Fruit fly (Drosophila melanogaster): ENCODE results near the gene ppk5.
A peak's percentile ranks its signal among the peaks of the same experiment; 100 is the strongest.

The ppk5 gene

DNA sequence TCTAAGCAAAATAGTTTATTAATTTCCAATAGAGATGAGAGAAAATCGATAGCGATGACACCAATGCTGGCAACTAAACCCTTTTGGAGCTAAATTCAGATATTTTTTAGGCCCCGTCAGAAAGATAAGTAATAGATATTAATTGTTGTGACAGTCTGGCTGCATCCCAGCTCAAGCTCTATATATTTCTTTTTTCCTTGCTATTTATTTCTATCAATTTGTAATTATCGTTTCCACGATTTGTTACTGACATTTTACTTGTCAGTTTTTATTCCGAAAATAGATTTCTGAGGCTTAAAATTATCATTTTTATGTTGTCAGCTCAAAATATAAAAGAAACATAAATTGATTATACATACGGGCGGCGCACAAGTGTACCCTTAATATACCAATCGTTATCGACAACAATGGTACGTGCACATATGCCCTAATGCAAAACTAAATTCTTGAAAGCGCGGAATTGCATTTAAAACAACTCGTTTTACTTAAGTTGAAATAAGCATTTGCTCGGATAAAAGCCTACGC, 34.5 kb downstream of the ppk5 start, which contains the start of the genes CRIF and SMC5 (continued):
- peak; percentile 20; the same call in 1 of the 2 replicates for TF ChIP-seq Atf6 (GFP tag; IDR thresholded peaks at IDR 0.05)
- peak; percentile 62; the same call in 2 of the 3 replicates for TF ChIP-seq CG7357 (GFP tag; IDR thresholded peaks at IDR 0.05)
- TF ChIP-seq CG2202 (tag; optimal IDR thresholded peaks at IDR 0.05): no peak
- TF ChIP-seq NFAT (GFP tag; IDR thresholded peaks at IDR 0.05): 0 out of 2 replicates have a peak, but pooled peaks have one; percentile 23
- TF ChIP-seq CG4730 (GFP tag; IDR thresholded peaks at IDR 0.05): no peak
- TF ChIP-seq CG31388 (GFP tag; optimal IDR thresholded peaks at IDR 0.05): no peak
- no peak for TF ChIP-seq run (tag; optimal IDR thresholded peaks at IDR 0.05)
- TF ChIP-seq cad (GFP tag; optimal IDR thresholded peaks at IDR 0.05): no peak
- peak in 1 of 3 experiments; percentile 72 for TF ChIP-seq lola (GFP tag; optimal IDR thresholded peaks at IDR 0.05)
- TF ChIP-seq CG32772 (GFP tag; IDR thresholded peaks at IDR 0.05): no peak
- TF ChIP-seq Dfd (GFP tag; optimal IDR thresholded peaks at IDR 0.05): no peak
- TF ChIP-seq Lhr (GFP tag; optimal IDR thresholded peaks at IDR 0.05): peak; percentile 24
- 0 out of 3 replicates have a peak, but pooled peaks have one; percentile 31 for TF ChIP-seq croc (GFP tag; conservative IDR thresholded peaks at IDR 0.05)
- peak; percentile 69 for TF ChIP-seq Dip3 (GFP tag; optimal IDR thresholded peaks at IDR 0.05)
- TF ChIP-seq CG7372 (GFP tag; IDR thresholded peaks at IDR 0.05): peak; percentile 15; the same call in 1 of the 2 replicates
- TF ChIP-seq CG30431 (GFP tag; optimal IDR thresholded peaks at IDR 0.05): peak; percentile 12
- peak; percentile 67 for TF ChIP-seq CG10147 (GFP tag; optimal IDR thresholded peaks at IDR 0.05)
- peak; percentile 54 for TF ChIP-seq fd3F (GFP tag; optimal IDR thresholded peaks at IDR 0.05)
- peak; percentile 94 for TF ChIP-seq row (GFP tag; IDR thresholded peaks at IDR 0.05)
- no peak for TF ChIP-seq emc (GFP tag; optimal IDR thresholded peaks at IDR 0.05)
- peak; percentile 89 for TF ChIP-seq ssp (GFP tag; IDR thresholded peaks at IDR 0.05)
- TF ChIP-seq slbo (GFP tag; IDR thresholded peaks at IDR 0.05): peak; percentile 75
- peak; percentile 79 for TF ChIP-seq CG12659 (GFP tag; optimal IDR thresholded peaks at IDR 0.05)
- peak; percentile 36 for TF ChIP-seq Antp (GFP tag; optimal IDR thresholded peaks at IDR 0.05)
- TF ChIP-seq ATbp (GFP tag; optimal IDR thresholded peaks at IDR 0.05): no peak
- peak; percentile 13 for TF ChIP-seq CG1603 (tag; optimal IDR thresholded peaks at IDR 0.05)
- TF ChIP-seq CG6654 (GFP tag; optimal IDR thresholded peaks at IDR 0.05): peak; percentile 14

DNA sequence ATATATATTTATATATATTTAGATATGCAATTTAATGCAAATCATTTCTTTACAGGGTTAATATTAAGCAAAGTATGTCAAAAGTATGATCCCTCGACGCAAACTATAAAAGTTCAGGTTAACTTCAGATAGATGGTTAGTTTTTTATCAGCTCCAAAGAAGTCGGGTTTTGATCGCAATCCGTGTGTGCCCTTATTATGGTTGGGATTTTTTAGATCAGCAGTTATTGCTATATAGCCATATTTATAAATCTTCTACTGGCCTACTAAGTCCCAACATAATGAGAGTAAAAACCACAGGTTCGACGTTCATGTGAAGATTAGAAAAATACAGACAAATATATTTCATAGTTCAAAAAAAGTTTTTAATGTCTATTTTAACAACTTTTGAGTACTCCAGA, 39.4 kb downstream of the ppk5 start, which contains the start of gene EMC10:
Gene EMC10, plus strand, starts transcription at position 301 of the 400 bp plus-strand sequence.
- TF ChIP-seq sisA (GFP tag; IDR thresholded peaks at IDR 0.05) (no peak), Fer3 (tag; optimal IDR thresholded peaks at IDR 0.05) (no peak), CG3726 (GFP tag; IDR thresholded peaks at IDR 0.05) (no peak)

DNA sequence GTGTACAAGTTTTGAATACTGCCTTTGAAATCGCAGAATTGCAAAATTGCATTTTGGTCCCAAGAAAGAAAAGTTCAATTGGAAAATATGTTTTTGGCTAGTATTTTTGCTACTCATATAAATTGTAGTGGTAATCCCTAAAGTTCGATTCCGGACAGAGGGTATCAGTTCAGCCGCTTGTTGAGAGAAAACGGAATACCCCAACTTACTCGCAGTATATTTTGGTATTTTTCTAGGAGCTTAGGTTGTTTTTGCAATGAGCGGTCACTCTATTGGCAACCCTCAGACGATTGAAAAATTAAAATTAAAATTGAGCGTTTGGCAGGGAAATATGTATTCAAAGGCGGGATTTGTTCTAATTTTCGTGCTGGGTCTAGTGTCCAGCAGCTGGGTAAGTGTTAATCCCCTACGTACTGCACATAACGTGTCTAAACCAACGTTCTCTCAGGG, 39.9 kb downstream of the ppk5 start:
- no peak for TF ChIP-seq CHES-1-like (GFP tag; optimal IDR thresholded peaks at IDR 0.05)
- no peak for TF ChIP-seq gsb-n (tag; optimal IDR thresholded peaks at IDR 0.05)
- peak; percentile 2 for TF ChIP-seq CG2116 (GFP tag; optimal IDR thresholded peaks at IDR 0.05)
- peak; percentile 86 for TF ChIP-seq MBD-R2 (GFP tag; IDR thresholded peaks at IDR 0.05)
- no peak for TF ChIP-seq Nf-YC (tag; optimal IDR thresholded peaks at IDR 0.05)
- TF ChIP-seq HmgD (GFP tag; optimal IDR thresholded peaks at IDR 0.05): peak; percentile 45
- no peak for TF ChIP-seq CG10321 (GFP tag; IDR thresholded peaks at IDR 0.05)
- TF ChIP-seq YL-1 (GFP tag; optimal IDR thresholded peaks at IDR 0.05): peak; percentile 43
- no peak for TF ChIP-seq CG15514 (GFP tag; optimal IDR thresholded peaks at IDR 0.05)
- no peak for TF ChIP-seq CG7987 (GFP tag; optimal IDR thresholded peaks at IDR 0.05)
- no peak for TF ChIP-seq ci (GFP tag; IDR thresholded peaks at IDR 0.05)
- no peak for TF ChIP-seq CG7372 (GFP tag; IDR thresholded peaks at IDR 0.05)
- TF ChIP-seq CG8478 (optimal IDR thresholded peaks at IDR 0.05): no peak
- no peak for TF ChIP-seq Sox102F (GFP tag; optimal IDR thresholded peaks at IDR 0.05)
- TF ChIP-seq wek (GFP tag; optimal IDR thresholded peaks at IDR 0.05): peak; percentile 95
- no peak for TF ChIP-seq sens-2 (GFP tag; IDR thresholded peaks at IDR 0.05)
- TF ChIP-seq tgo (GFP tag; IDR thresholded peaks at IDR 0.05): no peak
- TF ChIP-seq mld (GFP tag; IDR thresholded peaks at IDR 0.05; ENCODE audit: partially characterized antibody): no peak
- TF ChIP-seq Opbp (GFP tag; IDR thresholded peaks at IDR 0.05; ENCODE audit: partially characterized antibody): peak; percentile 28; the same call in 1 of the 3 replicates
- TF ChIP-seq toy (GFP tag; IDR thresholded peaks at IDR 0.05): no peak
- no peak for TF ChIP-seq otp (GFP tag; IDR thresholded peaks at IDR 0.05)

Data from whole organism, embryonic.